Worm (Caenorhabditis elegans) whole organism, L1 larva: ENCODE measurements around the gene dhs-27.

Experiments used
- ceh-82 ChIP-seq, 3 experiments: fragments of 150-350 bp in 1 of 3; sonication (generic microtip) in 2 of 3; optimal IDR thresholded peaks; 2 replicates each; lab custom pipeline; 2014 to 2017; ENCODE audit warnings: missing biosample characterization in 3 of 3, missing genetic modification characterization in 3 of 3
- efl-1 ChIP-seq, 4 experiments: fragments of 150-350 bp; optimal IDR thresholded peaks in 3 of 4; peaks in 1 of 4; 1 replicate in 1 of 4; 2 replicates in 3 of 4; lab custom pipeline; 2014; ENCODE audit warnings: missing biosample characterization in 2 of 4, missing genetic modification characterization in 2 of 4, missing genetic modification reagents in 2 of 4
- elt-2 ChIP-seq: sonication (generic microtip); optimal IDR thresholded peaks from 2 replicates; lab custom pipeline; 2016; ENCODE audit warnings: missing genetic modification characterization, mild to moderate bottlenecking, inconsistent platforms, missing compliant biosample characterization, missing genetic modification reagents
- jun-1 ChIP-seq: fragments of 150-350 bp; optimal IDR thresholded peaks from 2 replicates; lab custom pipeline; 2014; ENCODE audit warnings: missing biosample characterization, missing genetic modification reagents, missing genetic modification characterization
- snpc-4 ChIP-seq: fragments of 150-350 bp; optimal IDR thresholded peaks from 2 replicates; lab custom pipeline; 2014; ENCODE audit warnings: missing biosample characterization, missing genetic modification characterization

DNA sequence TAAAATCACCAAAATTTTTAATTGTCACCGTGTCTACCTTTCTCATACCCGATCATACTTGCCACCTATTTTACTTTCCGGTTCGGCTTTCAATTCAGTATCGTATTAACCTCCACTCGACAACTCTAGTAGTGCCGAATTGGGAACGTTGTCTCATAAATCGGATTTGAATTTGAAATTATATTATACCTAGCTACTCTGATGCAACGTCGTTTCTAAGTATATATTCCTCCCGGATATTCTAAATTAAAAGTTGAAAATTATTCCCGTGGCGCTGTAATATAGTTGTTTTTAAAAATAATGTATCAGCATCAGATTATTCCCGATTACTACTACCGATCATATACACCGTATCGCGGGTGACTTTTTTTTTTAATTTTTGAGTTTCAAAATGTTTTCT is 45.9 kb downstream of the dhs-27 start, which contains the start of gene ZK563.2:
- TF ChIP-seq jun-1 (tag; lab: Kevin White, UChicago) (no peak), efl-1 (optimal IDR thresholded peaks at IDR 0.05; lab: Kevin White, UChicago) (no peak), efl-1 (GFP tag; optimal IDR thresholded peaks at IDR 0.05 in 1 of 2; lab: Kevin White, UChicago) (no peak), ceh-82 (tag; optimal IDR thresholded peaks at IDR 0.05; lab: Kevin White, UChicago) (no peak), snpc-4 (tag; lab: Kevin White, UChicago) (no peak), elt-2 (tag; lab: Kevin White, UChicago) (no peak)
